Fruit fly (Drosophila melanogaster) whole organism, pupa: Measurements from ENCODE around the gene Cdc16.

Source experiments
- CG10348 ChIP-seq: fragments of 200-800 bp; sonication (Bioruptor generic); IDR thresholded peaks from 2 replicates; pipeline ENCODE4 v1.3.6; 2022; ENCODE audit warnings: missing biosample characterization, missing genetic modification characterization
- CG12605 ChIP-seq: fragments of 200-800 bp; sonication (Bioruptor generic); IDR thresholded peaks from 2 replicates; pipeline ENCODE4 v1.3.6; 2022; ENCODE audit warnings: missing biosample characterization, missing genetic modification characterization
- CG13204 ChIP-seq: fragments of 200-800 bp; sonication (Bioruptor generic); optimal IDR thresholded peaks from 2 replicates; lab custom pipeline; 2018; ENCODE audit warnings: missing biosample characterization, mild to moderate bottlenecking, missing genetic modification characterization, moderate library complexity
- CG14655 ChIP-seq: fragments of 200-800 bp; sonication (Bioruptor generic); optimal IDR thresholded peaks from 3 replicates; lab custom pipeline; 2017; ENCODE audit warnings: mild to moderate bottlenecking, missing biosample characterization, missing genetic modification reagents, missing genetic modification characterization
- CG15710 ChIP-seq: fragments of 200-800 bp; sonication (Bioruptor generic); optimal IDR thresholded peaks from 2 replicates; lab custom pipeline; 2018; ENCODE audit warnings: missing biosample characterization, mild to moderate bottlenecking, missing genetic modification characterization, moderate library complexity
- CG17806 ChIP-seq: fragments of 200-800 bp; sonication (Bioruptor generic); optimal IDR thresholded peaks from 2 replicates; lab custom pipeline; 2018; ENCODE audit warnings: missing biosample characterization, mild to moderate bottlenecking, missing genetic modification characterization, moderate library complexity
- CG32121 ChIP-seq: fragments of 200-800 bp; sonication (Bioruptor generic); IDR thresholded peaks from 2 replicates; pipeline ENCODE4 v1.3.6; 2022; ENCODE audit warnings: missing biosample characterization, missing genetic modification characterization
- CG34367 ChIP-seq: fragments of 200-800 bp; sonication (Bioruptor generic); optimal IDR thresholded peaks from 2 replicates; lab custom pipeline; 2018; ENCODE audit warnings: missing biosample characterization, mild to moderate bottlenecking, missing genetic modification characterization
- CG4496 ChIP-seq: fragments of 200-800 bp; sonication (Bioruptor generic); IDR thresholded peaks from 3 replicates; pipeline ENCODE4 v1.3.6; 2022; ENCODE audit warnings: missing biosample characterization, missing genetic modification characterization
- CG8159 ChIP-seq: fragments of 200-800 bp; sonication (Bioruptor generic); optimal IDR thresholded peaks from 3 replicates; lab custom pipeline; 2018; ENCODE audit warnings: missing biosample characterization, mild to moderate bottlenecking, missing genetic modification characterization, moderate library complexity
- CG8301 ChIP-seq: fragments of 200-800 bp; sonication (Bioruptor generic); optimal IDR thresholded peaks from 2 replicates; lab custom pipeline; 2018; ENCODE audit warnings: missing biosample characterization, mild to moderate bottlenecking, missing genetic modification characterization
- CG9948 ChIP-seq: fragments of 200-800 bp; sonication (Bioruptor generic); optimal IDR thresholded peaks from 2 replicates; lab custom pipeline; 2018; ENCODE audit warnings: missing biosample characterization, mild to moderate bottlenecking, missing genetic modification characterization, moderate library complexity
- D1 ChIP-seq: fragments of 200-800 bp; sonication (Bioruptor generic); optimal IDR thresholded peaks from 2 replicates; lab custom pipeline; 2018; ENCODE audit warnings: missing biosample characterization, mild to moderate bottlenecking, missing genetic modification characterization, moderate library complexity
- EcR ChIP-seq: fragments of 200-800 bp; sonication (Bioruptor generic); optimal IDR thresholded peaks from 3 replicates; lab custom pipeline; 2019; ENCODE audit warnings: missing biosample characterization, missing genetic modification characterization, mild to moderate bottlenecking, moderate library complexity, missing genetic modification reagents
- Ets98B ChIP-seq: fragments of 200-800 bp; sonication (Bioruptor generic); IDR thresholded peaks from 2 replicates; pipeline ENCODE4 v1.3.6; 2022; ENCODE audit warnings: missing biosample characterization, missing genetic modification characterization
- Pif1A ChIP-seq: fragments of 200-800 bp; sonication (Bioruptor generic); optimal IDR thresholded peaks from 3 replicates; lab custom pipeline; 2016; ENCODE audit warnings: missing biosample characterization, missing genetic modification characterization
- Pif1B ChIP-seq: fragments of 200-800 bp; sonication (Bioruptor generic); optimal IDR thresholded peaks from 3 replicates; lab custom pipeline; 2016; ENCODE audit warnings: missing biosample characterization, missing genetic modification characterization
- Snoo ChIP-seq: fragments of 200-800 bp; sonication (Bioruptor generic); optimal IDR thresholded peaks from 3 replicates; lab custom pipeline; 2017; ENCODE audit warnings: missing biosample characterization, mild to moderate bottlenecking, missing genetic modification characterization, inconsistent platforms
- fd96Ca ChIP-seq: fragments of 200-800 bp; sonication (Bioruptor generic); IDR thresholded peaks from 3 replicates; pipeline ENCODE4 v1.3.6; 2022; ENCODE audit warnings: missing biosample characterization, missing genetic modification characterization
- gl ChIP-seq: fragments of 200-800 bp; sonication (Bioruptor generic); optimal IDR thresholded peaks from 2 replicates; lab custom pipeline; 2018; ENCODE audit warnings: missing biosample characterization, mild to moderate bottlenecking, missing genetic modification characterization
- rn ChIP-seq: fragments of 200-800 bp; sonication (Bioruptor generic); IDR thresholded peaks from 2 replicates; pipeline ENCODE4 v1.3.6; 2022; ENCODE audit warnings: missing biosample characterization, missing genetic modification characterization

Cdc16 gene

DNA sequence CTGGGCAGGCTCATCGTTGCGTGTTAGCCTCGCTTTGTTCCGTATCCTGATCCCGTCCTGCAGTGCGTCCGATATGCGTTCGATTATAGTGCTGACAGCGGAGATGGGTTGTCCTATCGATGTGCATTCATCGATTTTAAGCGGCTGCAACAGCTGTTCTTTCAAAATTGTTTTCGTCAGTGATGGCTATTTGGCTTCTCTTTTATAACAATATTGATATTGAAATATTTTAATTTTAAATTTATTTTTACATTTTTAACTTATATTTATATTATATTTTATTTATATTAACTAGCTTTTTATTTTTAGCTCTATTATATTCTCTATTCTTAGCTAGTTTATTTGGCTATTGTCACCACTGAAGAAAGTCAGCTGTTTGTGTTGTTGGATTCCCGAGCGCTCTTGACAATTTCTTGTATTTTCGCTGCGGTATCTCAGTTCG is 23.0 kb upstream of the Cdc16 start, which contains the start of the genes wda and Pex11c:
wda (minus strand) TSS at position 102 of the 442 bp plus-strand sequence.
Pex11c (plus strand) TSS at position 380 of the 442 bp plus-strand sequence.
- TF ChIP-seq CG13204 (GFP tag; lab: Kevin White, UChicago) = no peak
- TF ChIP-seq CG10348 (GFP tag; lab: Robert Waterston, UW) = no peak
- TF ChIP-seq Pif1B (GFP tag; lab: Kevin White, UChicago) = peak; percentile 59
- TF ChIP-seq CG12605 (GFP tag; lab: Robert Waterston, UW) = no peak
- peak; percentile 78 for TF ChIP-seq Ets98B (GFP tag; lab: Robert Waterston, UW)
- TF ChIP-seq D1 (tag; lab: Kevin White, UChicago) = peak; percentile 41
- no peak for TF ChIP-seq Pif1A (GFP tag; lab: Kevin White, UChicago)
- TF ChIP-seq CG32121 (GFP tag; lab: Robert Waterston, UW) = peak; percentile 79
- TF ChIP-seq CG4496 (GFP tag; lab: Robert Waterston, UW) = peak; percentile 55; the same call in 1 of the 3 replicates
- TF ChIP-seq CG8301 (tag; lab: Kevin White, UChicago) = peak; percentile 32
- peak; percentile 77 for TF ChIP-seq CG8159
- TF ChIP-seq CG15710 (tag; lab: Kevin White, UChicago) = peak; percentile 86
- peak; percentile 69 for TF ChIP-seq CG34367 (tag; lab: Kevin White, UChicago)
- no peak for TF ChIP-seq gl (tag; lab: Kevin White, UChicago)
- peak; percentile 79 for TF ChIP-seq CG14655 (GFP tag; lab: Kevin White, UChicago)
- TF ChIP-seq rn (GFP tag; lab: Robert Waterston, UW) = peak; percentile 50; the same call in 1 of the 2 replicates
- peak; percentile 77 for TF ChIP-seq Snoo
- TF ChIP-seq EcR = no peak
- no peak for TF ChIP-seq fd96Ca (GFP tag; lab: Robert Waterston, UW)
- TF ChIP-seq CG9948 = peak; percentile 59
- peak; percentile 63 for TF ChIP-seq CG17806 (tag; lab: Kevin White, UChicago)

dm6 chr3R:23258524-23258923 is 22.5 kb upstream of the Cdc16 start:
- TF ChIP-seq CG32121 (GFP tag; lab: Robert Waterston, UW) = no peak
- TF ChIP-seq rn (GFP tag; lab: Robert Waterston, UW) = no peak
- TF ChIP-seq CG9948 = no peak
- TF ChIP-seq Pif1A (GFP tag; lab: Kevin White, UChicago) = no peak
- no peak for TF ChIP-seq Pif1B (GFP tag; lab: Kevin White, UChicago)
- TF ChIP-seq CG13204 (GFP tag; lab: Kevin White, UChicago) = no peak
- TF ChIP-seq CG15710 (tag; lab: Kevin White, UChicago) = no peak
- TF ChIP-seq Ets98B (GFP tag; lab: Robert Waterston, UW) = no peak
- TF ChIP-seq CG8301 (tag; lab: Kevin White, UChicago) = no peak
- no peak for TF ChIP-seq CG14655 (GFP tag; lab: Kevin White, UChicago)
- no peak for TF ChIP-seq EcR
- TF ChIP-seq CG10348 (GFP tag; lab: Robert Waterston, UW) = no peak
- TF ChIP-seq CG17806 (tag; lab: Kevin White, UChicago) = no peak
- TF ChIP-seq fd96Ca (GFP tag; lab: Robert Waterston, UW) = no peak
- TF ChIP-seq CG4496 (GFP tag; lab: Robert Waterston, UW) = no peak

- TF ChIP-seq CG8159 = no peak
- TF ChIP-seq fd96Ca (GFP tag; lab: Robert Waterston, UW) = no peak
- TF ChIP-seq Snoo = no peak
- no peak for TF ChIP-seq CG17806 (tag; lab: Kevin White, UChicago)
- no peak for TF ChIP-seq CG12605 (GFP tag; lab: Robert Waterston, UW)
- no peak for TF ChIP-seq CG8301 (tag; lab: Kevin White, UChicago)
- TF ChIP-seq rn (GFP tag; lab: Robert Waterston, UW) = no peak
- no peak for TF ChIP-seq CG13204 (GFP tag; lab: Kevin White, UChicago)
- TF ChIP-seq CG32121 (GFP tag; lab: Robert Waterston, UW) = no peak
- TF ChIP-seq Ets98B (GFP tag; lab: Robert Waterston, UW) = no peak
- TF ChIP-seq CG4496 (GFP tag; lab: Robert Waterston, UW) = no peak
Observed at dm6 chr3R:23260569-23260968, 20.4 kb upstream of the Cdc16 start.

DNA sequence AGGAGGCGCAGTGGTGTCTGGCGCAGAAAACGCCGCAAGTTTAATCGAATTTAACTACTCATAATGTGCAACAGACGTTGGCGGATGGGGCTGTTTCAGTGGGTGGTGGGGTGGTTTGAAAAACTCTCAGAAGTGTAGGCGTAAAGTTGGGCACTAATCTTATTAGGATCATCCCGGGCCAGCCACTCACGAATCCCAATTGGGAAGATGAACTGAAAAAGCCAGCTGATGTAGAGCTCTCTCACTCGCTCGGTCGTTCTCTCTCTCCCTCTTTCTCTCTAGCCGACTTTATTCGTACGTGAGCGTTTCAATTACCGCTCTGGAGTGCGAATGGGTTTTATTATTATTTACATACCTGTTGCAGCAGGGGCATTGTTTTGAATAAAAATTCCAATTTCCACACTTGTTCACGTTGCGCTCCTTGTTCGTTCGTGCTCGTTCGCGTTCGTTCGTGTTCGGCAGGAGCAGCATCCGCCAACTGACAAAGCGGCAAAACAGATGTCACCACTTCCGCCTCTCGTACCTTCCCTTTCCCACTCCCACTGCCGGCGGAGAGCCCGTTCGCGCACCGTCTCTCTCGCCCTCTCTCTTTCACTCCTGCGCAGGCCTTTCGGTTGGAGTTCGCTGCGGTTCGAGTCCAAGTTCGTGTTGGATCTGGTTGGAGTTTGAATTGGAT is 2.2 kb upstream of the Cdc16 start:
- peak; percentile 73 for TF ChIP-seq CG13204 (GFP tag; lab: Kevin White, UChicago)
- peak; percentile 70 for TF ChIP-seq CG4496 (GFP tag; lab: Robert Waterston, UW)
- TF ChIP-seq CG32121 (GFP tag; lab: Robert Waterston, UW) = no peak
- no peak for TF ChIP-seq Snoo
- TF ChIP-seq CG12605 (GFP tag; lab: Robert Waterston, UW) = peak; percentile 66
- peak; percentile 5 for TF ChIP-seq CG8159

dm6 chr3R:23279834-23280233 is 1.2 kb upstream of the Cdc16 start:
- no peak for TF ChIP-seq Snoo

- TF ChIP-seq CG8159 (no peak), rn (GFP tag; lab: Robert Waterston, UW) (no peak), CG34367 (tag; lab: Kevin White, UChicago) (no peak), CG4496 (GFP tag; lab: Robert Waterston, UW) (no peak), Pif1A (GFP tag; lab: Kevin White, UChicago) (no peak), CG15710 (tag; lab: Kevin White, UChicago) (no peak), CG9948 (no peak), D1 (tag; lab: Kevin White, UChicago) (no peak), EcR (no peak), CG8301 (tag; lab: Kevin White, UChicago) (no peak), Snoo (no peak), CG13204 (GFP tag; lab: Kevin White, UChicago) (no peak), CG14655 (GFP tag; lab: Kevin White, UChicago) (no peak), fd96Ca (GFP tag; lab: Robert Waterston, UW) (no peak), Pif1B (GFP tag; lab: Kevin White, UChicago) (no peak), CG32121 (GFP tag; lab: Robert Waterston, UW) (no peak), CG17806 (tag; lab: Kevin White, UChicago) (no peak), CG10348 (GFP tag; lab: Robert Waterston, UW) (no peak), gl (tag; lab: Kevin White, UChicago) (no peak), CG12605 (GFP tag; lab: Robert Waterston, UW) (no peak)
Observed at dm6 chr3R:23283702-23284101, 2.7 kb downstream of the Cdc16 start, which contains the start of gene CG6763. TSS of gene CG6763 (plus strand) at chr3R:23284002.
